Fruit fly (Drosophila melanogaster) whole organism, embryonic: ENCODE measurements around the gene CG7483.

Source experiments
- ATbp ChIP-seq: fragments of 200-800 bp; sonication (Bioruptor generic); optimal IDR thresholded peaks from 2 replicates; lab custom pipeline; 2017; ENCODE audit warnings: missing biosample characterization, mild to moderate bottlenecking, missing genetic modification characterization, missing genetic modification reagents
- BEAF-32 ChIP-seq: fragments of 200-800 bp; sonication (Bioruptor generic); optimal IDR thresholded peaks from 3 replicates; lab custom pipeline; 2017; ENCODE audit warnings: missing biosample characterization, missing genetic modification characterization, mild to moderate bottlenecking, moderate library complexity, missing genetic modification reagents
- Bgb ChIP-seq: fragments of 200-800 bp; sonication (Bioruptor generic); IDR thresholded peaks from 2 replicates; pipeline ENCODE4 v1.3.6; 2022; ENCODE audit warnings: missing biosample characterization, missing genetic modification characterization; ENCODE audit not compliant: partially characterized antibody
- CG11398 ChIP-seq: fragments of 200-800 bp; sonication (Bioruptor generic); optimal IDR thresholded peaks from 2 replicates; lab custom pipeline; 2016; ENCODE audit warnings: missing biosample characterization, missing genetic modification characterization
- CG11695 ChIP-seq: fragments of 200-800 bp; sonication (Bioruptor generic); IDR thresholded peaks from 3 replicates; pipeline ENCODE4 v1.3.6; 2022; ENCODE audit warnings: missing biosample characterization, missing genetic modification characterization
- CG13894 ChIP-seq: fragments of 200-800 bp; sonication (Bioruptor generic); optimal IDR thresholded peaks from 3 replicates; lab custom pipeline; 2018; ENCODE audit warnings: missing biosample characterization, mild to moderate bottlenecking, missing genetic modification characterization, moderate library complexity
- CG16779 ChIP-seq: fragments of 200-800 bp; sonication (Bioruptor generic); IDR thresholded peaks from 2 replicates; pipeline ENCODE4 v1.3.6; 2022; ENCODE audit warnings: missing biosample characterization, missing genetic modification characterization
- CG17186 ChIP-seq: fragments of 200-800 bp; sonication (Bioruptor generic); optimal IDR thresholded peaks from 3 replicates; lab custom pipeline; 2017; ENCODE audit warnings: missing biosample characterization, missing genetic modification reagents, missing genetic modification characterization
- CG2202 ChIP-seq: fragments of 200-800 bp; sonication (Bioruptor generic); optimal IDR thresholded peaks from 2 replicates; lab custom pipeline; 2018; ENCODE audit warnings: missing biosample characterization, mild to moderate bottlenecking, missing genetic modification characterization
- CG30431 ChIP-seq: fragments of 200-800 bp; sonication (Bioruptor generic); optimal IDR thresholded peaks from 2 replicates; lab custom pipeline; 2017; ENCODE audit warnings: missing biosample characterization, missing genetic modification characterization
- CG3163 ChIP-seq: fragments of 200-800 bp; sonication (Bioruptor generic); optimal IDR thresholded peaks from 3 replicates; lab custom pipeline; 2016; ENCODE audit warnings: missing biosample characterization, missing genetic modification characterization
- CG32772 ChIP-seq: fragments of 200-800 bp; sonication (Bioruptor generic); IDR thresholded peaks from 2 replicates; pipeline ENCODE4 v1.3.6; 2022; ENCODE audit warnings: missing biosample characterization, missing genetic modification characterization
- CG34422 ChIP-seq: fragments of 200-800 bp; sonication (Bioruptor generic); IDR thresholded peaks from 3 replicates; pipeline ENCODE4 v1.3.6; 2022; ENCODE audit warnings: missing biosample characterization, missing genetic modification characterization
- CG4730 ChIP-seq: fragments of 200-800 bp; sonication (Bioruptor generic); IDR thresholded peaks from 2 replicates; pipeline ENCODE4 v1.3.6; 2022; ENCODE audit warnings: missing biosample characterization, missing genetic modification characterization
- CG6791 ChIP-seq: fragments of 200-800 bp; sonication (Bioruptor generic); IDR thresholded peaks from 3 replicates; pipeline ENCODE4 v1.3.6; 2022; ENCODE audit warnings: missing biosample characterization, missing genetic modification characterization; ENCODE audit not compliant: partially characterized antibody
- CG8359 ChIP-seq: fragments of 200-800 bp; sonication (Bioruptor generic); optimal IDR thresholded peaks from 2 replicates; lab custom pipeline; 2017; ENCODE audit warnings: missing biosample characterization, mild to moderate bottlenecking, missing genetic modification characterization, borderline replicate concordance
- CG9609 ChIP-seq: fragments of 200-800 bp; sonication (Bioruptor generic); optimal IDR thresholded peaks from 3 replicates; lab custom pipeline; 2016; ENCODE audit warnings: missing biosample characterization, missing genetic modification characterization
- CHES-1-like ChIP-seq: fragments of 200-800 bp; sonication (Bioruptor generic); optimal IDR thresholded peaks from 2 replicates; lab custom pipeline; 2016; ENCODE audit warnings: missing biosample characterization, missing genetic modification characterization
- Dll ChIP-seq: fragments of 200-800 bp; sonication (Bioruptor generic); IDR thresholded peaks from 4 replicates; pipeline ENCODE4 v1.3.6; 2022; ENCODE audit warnings: missing biosample characterization, missing genetic modification characterization; ENCODE audit not compliant: partially characterized antibody
- Gug ChIP-seq: fragments of 200-800 bp; sonication (Bioruptor generic); IDR thresholded peaks from 4 replicates; pipeline ENCODE4 v1.3.6; 2022; ENCODE audit warnings: missing biosample characterization, missing genetic modification characterization
- H2.0 ChIP-seq: fragments of 200-800 bp; sonication (Bioruptor generic); IDR thresholded peaks from 2 replicates; pipeline ENCODE4 v1.3.6; 2022; ENCODE audit warnings: missing biosample characterization, missing genetic modification characterization
- HHEX ChIP-seq: fragments of 200-800 bp; sonication (Bioruptor generic); optimal IDR thresholded peaks from 3 replicates; lab custom pipeline; 2017; ENCODE audit warnings: missing biosample characterization, mild to moderate bottlenecking, missing genetic modification characterization, missing genetic modification reagents
- HmgZ ChIP-seq: fragments of 200-800 bp; sonication (Bioruptor generic); optimal IDR thresholded peaks from 2 replicates; lab custom pipeline; 2018; ENCODE audit warnings: missing biosample characterization, mild to moderate bottlenecking, missing genetic modification characterization
- Hmr ChIP-seq: fragments of 200-800 bp; sonication (Bioruptor generic); optimal IDR thresholded peaks from 3 replicates; lab custom pipeline; 2017; ENCODE audit warnings: mild to moderate bottlenecking, missing biosample characterization, missing genetic modification reagents, missing genetic modification characterization
- Hr78 ChIP-seq, 2 experiments: fragments of 200-800 bp in 1 of 2; fragments of >200 bp in 1 of 2; sonication (Bioruptor generic) in 1 of 2; optimal IDR thresholded peaks; 2 replicates each; lab custom pipeline; 2017 to 2019; ENCODE audit warnings: missing biosample characterization in 2 of 2, missing genetic modification characterization in 2 of 2, mild to moderate bottlenecking in 1 of 2, moderate library complexity in 1 of 2
- Tbp ChIP-seq: fragments of >200 bp; optimal IDR thresholded peaks from 2 replicates; lab custom pipeline; 2018; ENCODE audit warnings: missing biosample characterization, missing genetic modification characterization
- Vsx1 ChIP-seq: fragments of 200-800 bp; sonication (Bioruptor generic); optimal IDR thresholded peaks from 2 replicates; lab custom pipeline; 2017; ENCODE audit warnings: missing biosample characterization, mild to moderate bottlenecking, missing genetic modification characterization, missing genetic modification reagents
- YL-1 ChIP-seq: fragments of 200-800 bp; sonication (Bioruptor generic); optimal IDR thresholded peaks from 3 replicates; lab custom pipeline; 2017; ENCODE audit warnings: missing biosample characterization, mild to moderate bottlenecking, missing genetic modification characterization
- abd-A ChIP-seq: fragments of 200-800 bp; sonication (Bioruptor generic); optimal IDR thresholded peaks from 3 replicates; lab custom pipeline; 2019; ENCODE audit warnings: missing biosample characterization, mild to moderate bottlenecking, missing genetic modification characterization, moderate library complexity
- caup ChIP-seq: fragments of 200-800 bp; sonication (Bioruptor generic); optimal IDR thresholded peaks from 3 replicates; lab custom pipeline; 2017; ENCODE audit warnings: missing biosample characterization, mild to moderate bottlenecking, missing genetic modification characterization, moderate library complexity; ENCODE audit not compliant: severe bottlenecking
- cg ChIP-seq: fragments of 200-800 bp; sonication (Bioruptor generic); optimal IDR thresholded peaks from 3 replicates; lab custom pipeline; 2019; ENCODE audit warnings: missing biosample characterization, mild to moderate bottlenecking, missing genetic modification characterization, moderate library complexity
- danr ChIP-seq: fragments of 200-800 bp; sonication (Bioruptor generic); IDR thresholded peaks from 2 replicates; pipeline ENCODE4 v1.3.6; 2022; ENCODE audit warnings: missing biosample characterization, missing genetic modification characterization
- emc ChIP-seq: fragments of 200-800 bp; sonication (Bioruptor generic); optimal IDR thresholded peaks from 2 replicates; lab custom pipeline; 2016; ENCODE audit warnings: missing biosample characterization, missing genetic modification characterization
- ems ChIP-seq: fragments of 200-800 bp; sonication (Bioruptor generic); optimal IDR thresholded peaks from 3 replicates; lab custom pipeline; 2016; ENCODE audit warnings: missing biosample characterization, missing genetic modification characterization
- fd96Cb ChIP-seq: fragments of 200-800 bp; sonication (Bioruptor generic); optimal IDR thresholded peaks from 2 replicates; lab custom pipeline; 2018; ENCODE audit warnings: missing biosample characterization, mild to moderate bottlenecking, missing genetic modification characterization, moderate library complexity
- gcm ChIP-seq: fragments of 200-800 bp; sonication (Bioruptor generic); optimal IDR thresholded peaks from 2 replicates; lab custom pipeline; 2019; ENCODE audit warnings: missing biosample characterization, mild to moderate bottlenecking, missing genetic modification characterization, moderate library complexity
- gem ChIP-seq: fragments of 200-800 bp; sonication (Bioruptor generic); optimal IDR thresholded peaks from 2 replicates; lab custom pipeline; 2019; ENCODE audit warnings: missing biosample characterization, mild to moderate bottlenecking, missing genetic modification characterization, moderate library complexity
- gfzf ChIP-seq: fragments of 200-800 bp; sonication (Bioruptor generic); optimal IDR thresholded peaks from 2 replicates; lab custom pipeline; 2016; ENCODE audit warnings: missing biosample characterization, mild to moderate bottlenecking, missing genetic modification characterization, moderate library complexity
- grau ChIP-seq: fragments of 200-800 bp; optimal IDR thresholded peaks from 3 replicates; lab custom pipeline; 2019; ENCODE audit warnings: missing biosample characterization, mild to moderate bottlenecking, missing genetic modification characterization, moderate library complexity
- h ChIP-seq: fragments of >200 bp; optimal IDR thresholded peaks from 2 replicates; lab custom pipeline; 2017
- insv ChIP-seq, 2 experiments: fragments of 200-800 bp; sonication (Bioruptor generic); optimal IDR thresholded peaks; 3 replicates each; lab custom pipeline; 2016 to 2018; ENCODE audit warnings: missing biosample characterization in 2 of 2, missing genetic modification characterization in 2 of 2
- inv ChIP-seq: fragments of 200-800 bp; sonication (Bioruptor generic); IDR thresholded peaks from 2 replicates; pipeline ENCODE4 v1.3.6; 2022; ENCODE audit warnings: missing biosample characterization, missing genetic modification characterization; ENCODE audit not compliant: partially characterized antibody
- jigr1 ChIP-seq: fragments of 200-800 bp; sonication (Bioruptor generic); IDR thresholded peaks from 3 replicates; pipeline ENCODE4 v1.3.6; 2022; ENCODE audit warnings: missing biosample characterization, missing genetic modification characterization
- klu ChIP-seq: fragments of 200-800 bp; sonication (Bioruptor generic); IDR thresholded peaks from 2 replicates; pipeline ENCODE4 v1.3.6; 2022; ENCODE audit warnings: missing biosample characterization, missing genetic modification characterization
- pnt ChIP-seq: fragments of 200-800 bp; sonication (Bioruptor generic); optimal IDR thresholded peaks from 3 replicates; lab custom pipeline; 2016; ENCODE audit warnings: missing biosample characterization, missing genetic modification characterization
- repo ChIP-seq: fragments of 200-800 bp; sonication (Bioruptor generic); optimal IDR thresholded peaks from 2 replicates; lab custom pipeline; 2016; ENCODE audit warnings: missing biosample characterization, missing genetic modification characterization
- row ChIP-seq: fragments of 200-800 bp; sonication (Bioruptor generic); IDR thresholded peaks from 3 replicates; pipeline ENCODE4 v1.3.6; 2022; ENCODE audit warnings: missing biosample characterization, missing genetic modification characterization
- salm ChIP-seq: fragments of 200-800 bp; sonication (Bioruptor generic); optimal IDR thresholded peaks from 2 replicates; lab custom pipeline; 2018; ENCODE audit warnings: missing biosample characterization, mild to moderate bottlenecking, missing genetic modification characterization
- sim ChIP-seq: fragments of 200-800 bp; sonication (Bioruptor generic); IDR thresholded peaks from 2 replicates; pipeline ENCODE4 v1.3.6; 2022; ENCODE audit warnings: missing biosample characterization, missing genetic modification characterization
- tgo ChIP-seq: fragments of 200-800 bp; sonication (Bioruptor generic); IDR thresholded peaks from 3 replicates; pipeline ENCODE4 v1.3.6; 2022; ENCODE audit warnings: missing biosample characterization, missing genetic modification characterization

Gene CG7483

DNA sequence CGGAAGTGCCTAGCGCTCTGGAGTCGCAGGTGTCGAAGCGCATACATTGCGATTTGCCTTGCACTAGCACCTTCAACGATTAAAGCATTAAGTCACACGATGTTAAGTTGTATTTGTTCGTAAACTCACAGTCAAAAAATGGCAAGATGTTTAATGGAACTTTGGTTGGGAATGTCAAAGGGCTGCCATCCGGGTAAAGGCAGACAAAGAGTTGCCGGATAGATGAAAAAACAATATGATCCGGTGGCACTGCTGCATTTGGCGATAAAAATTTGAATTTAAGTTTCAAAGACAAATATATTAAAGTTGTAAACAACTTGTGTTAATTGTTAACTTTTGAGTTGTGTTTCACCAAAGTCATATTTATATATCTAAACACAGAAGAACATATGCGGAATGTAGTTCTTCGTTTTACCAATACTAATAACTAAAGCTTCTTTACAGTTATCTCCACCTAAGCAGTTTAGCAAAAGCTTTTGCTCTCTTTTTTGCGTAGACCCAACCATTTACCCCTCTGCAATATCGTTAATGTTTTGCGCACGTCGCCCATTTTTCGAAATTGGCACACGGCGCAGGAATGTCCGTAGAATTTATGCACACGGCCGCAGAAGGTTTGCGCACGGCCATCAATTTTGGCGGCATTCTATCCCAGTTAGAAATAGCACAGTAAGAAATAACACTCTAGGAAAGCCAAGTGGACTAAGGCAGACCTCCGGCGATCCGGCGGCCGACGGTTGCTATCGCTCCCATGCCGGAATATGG is 3.5 kb downstream of the CG7483 start, which contains the start of gene Coq2 (continued):
- TF ChIP-seq H2.0 (GFP tag; lab: Robert Waterston, UW) (no peak), ems (GFP tag; lab: Kevin White, UChicago) (no peak), jigr1 (no peak), fd96Cb (no peak), CHES-1-like (no peak), CG11398 (GFP tag; lab: Kevin White, UChicago) (no peak), inv (GFP tag; lab: Robert Waterston, UW) (no peak), CG4730 (GFP tag; lab: Robert Waterston, UW) (no peak), repo (no peak), cg (no peak), CG8359 (no peak), sim (GFP tag; lab: Robert Waterston, UW) (no peak), CG32772 (no peak), CG2202 (tag; lab: Kevin White, UChicago) (no peak), Dll (GFP tag; lab: Robert Waterston, UW) (no peak), Hmr (GFP tag; lab: Kevin White, UChicago) (no peak), emc (GFP tag; lab: Kevin White, UChicago) (no peak), Vsx1 (GFP tag; lab: Kevin White, UChicago) (no peak), YL-1 (GFP tag; lab: Kevin White, UChicago) (no peak), tgo (no peak), Tbp (no peak), HHEX (GFP tag; lab: Kevin White, UChicago) (no peak), CG11695 (no peak), gem (tag; lab: Kevin White, UChicago) (no peak), BEAF-32 (peak; percentile 46), CG17186 (GFP tag; lab: Kevin White, UChicago) (no peak), CG3163 (GFP tag; lab: Kevin White, UChicago) (no peak), CG9609 (GFP tag; lab: Kevin White, UChicago) (no peak), gfzf (peak; percentile 13), abd-A (tag; lab: Kevin White, UChicago) (no peak), Bgb (GFP tag; lab: Robert Waterston, UW) (no peak), CG6791 (GFP tag; lab: Robert Waterston, UW) (no peak), danr (GFP tag; lab: Robert Waterston, UW) (no peak), CG30431 (GFP tag; lab: Kevin White, UChicago) (no peak), Gug (GFP tag; lab: Robert Waterston, UW) (no peak), ATbp (no peak), gcm (GFP tag; lab: Kevin White, UChicago) (no peak), salm (tag; lab: Kevin White, UChicago) (no peak), h (no peak), CG34422 (GFP tag; lab: Robert Waterston, UW) (no peak), insv (GFP tag; optimal IDR thresholded peaks at IDR 0.05; lab: Kevin White, UChicago) (peak in 1 of 2 experiments; percentile 93), CG13894 (tag; lab: Kevin White, UChicago) (no peak), CG16779 (GFP tag; lab: Robert Waterston, UW) (no peak), pnt (no peak), row (peak; percentile 28; the same call in 1 of the 3 replicates), caup (GFP tag; lab: Kevin White, UChicago) (no peak), klu (GFP tag; lab: Robert Waterston, UW) (no peak), HmgZ (tag; lab: Kevin White, UChicago) (peak; percentile 2), Hr78 (GFP tag; optimal IDR thresholded peaks at IDR 0.05; lab: Kevin White, UChicago) (no peak), grau (no peak)
